Fruit fly (Drosophila melanogaster) whole organism, wandering third instar larva: ENCODE data around the gene ct.

Source experiments
- Abd-B ChIP-seq: fragments of >200 bp; optimal IDR thresholded peaks from 2 replicates; lab custom pipeline; 2017; ENCODE audit warnings: missing biosample characterization, missing genetic modification characterization
- CG32264 ChIP-seq: fragments of 200-800 bp; sonication (Bioruptor generic); optimal IDR thresholded peaks from 2 replicates; lab custom pipeline; 2016; ENCODE audit warnings: missing biosample characterization, missing genetic modification characterization
- CG9705 ChIP-seq: fragments of 200-800 bp; sonication (Bioruptor generic); optimal IDR thresholded peaks from 2 replicates; lab custom pipeline; 2018; ENCODE audit warnings: missing biosample characterization, mild to moderate bottlenecking, missing genetic modification characterization
- CrebA ChIP-seq: fragments of 200-800 bp; sonication (Bioruptor generic); optimal IDR thresholded peaks from 2 replicates; lab custom pipeline; 2016; ENCODE audit warnings: missing biosample characterization, mild to moderate bottlenecking, missing genetic modification characterization, borderline replicate concordance
- Dfd ChIP-seq: fragments of >200 bp; optimal IDR thresholded peaks from 2 replicates; lab custom pipeline; 2017; ENCODE audit warnings: missing biosample characterization, missing genetic modification characterization
- Dif ChIP-seq: fragments of 200-275, 200-300 bp; sonication (Bioruptor generic); optimal IDR thresholded peaks from 2 replicates; lab custom pipeline; 2018; ENCODE audit warnings: missing biosample characterization, missing genetic modification characterization; ENCODE audit not compliant: partially characterized antibody
- GATAd ChIP-seq: sonication (Bioruptor generic); optimal IDR thresholded peaks from 2 replicates; lab custom pipeline; 2016; ENCODE audit warnings: missing biosample characterization, missing genetic modification characterization
- HLH106 ChIP-seq: fragments of 200-800 bp; optimal IDR thresholded peaks from 3 replicates; lab custom pipeline; 2019; ENCODE audit warnings: missing biosample characterization, mild to moderate bottlenecking, missing genetic modification characterization, moderate library complexity
- Hr78 ChIP-seq: fragments of >200 bp; optimal IDR thresholded peaks from 2 replicates; lab custom pipeline; 2017; ENCODE audit warnings: missing biosample characterization, missing genetic modification characterization
- Hr83 ChIP-seq: fragments of 200-300 bp; sonication (Bioruptor generic); optimal IDR thresholded peaks from 2 replicates; lab custom pipeline; 2016; ENCODE audit warnings: missing biosample characterization, mild to moderate bottlenecking, missing genetic modification characterization, moderate library complexity; ENCODE audit not compliant: poor library complexity, severe bottlenecking
- Jra ChIP-seq: sonication (Bioruptor generic); optimal IDR thresholded peaks from 2 replicates; lab custom pipeline; 2016; ENCODE audit warnings: missing biosample characterization, missing genetic modification characterization
- Mio ChIP-seq: sonication (Bioruptor generic); optimal IDR thresholded peaks from 2 replicates; lab custom pipeline; 2016; ENCODE audit warnings: missing biosample characterization, missing genetic modification characterization
- Myc ChIP-seq: fragments of >200 bp; optimal IDR thresholded peaks from 2 replicates; lab custom pipeline; 2017
- OdsH ChIP-seq: fragments of 200-800 bp; sonication (Bioruptor generic); optimal IDR thresholded peaks from 2 replicates; lab custom pipeline; 2016; ENCODE audit warnings: missing biosample characterization, mild to moderate bottlenecking, missing genetic modification characterization
- Rel ChIP-seq, 2 experiments: fragments of 200-800 bp; sonication (Bioruptor generic) in 1 of 2; optimal IDR thresholded peaks; 2 replicates in 1 of 2; 3 replicates in 1 of 2; lab custom pipeline; 2016 to 2019; ENCODE audit warnings: mild to moderate bottlenecking in 2 of 2, missing biosample characterization in 2 of 2, missing genetic modification characterization in 2 of 2, moderate library complexity in 1 of 2
- Sp1 ChIP-seq: fragments of 200-800 bp; sonication (Bioruptor generic); optimal IDR thresholded peaks from 3 replicates; lab custom pipeline; 2019; ENCODE audit warnings: missing biosample characterization, mild to moderate bottlenecking, missing genetic modification characterization, moderate library complexity
- Vsx2 ChIP-seq: fragments of 200-300, 225-300 bp; sonication (Bioruptor generic); optimal IDR thresholded peaks from 2 replicates; lab custom pipeline; 2018; ENCODE audit warnings: missing biosample characterization, missing genetic modification characterization; ENCODE audit not compliant: partially characterized antibody
- br ChIP-seq: fragments of 200-800 bp; sonication (Bioruptor generic); optimal IDR thresholded peaks from 2 replicates; lab custom pipeline; 2016; ENCODE audit warnings: missing biosample characterization, missing genetic modification characterization
- brk ChIP-seq: fragments of 200-800 bp; sonication (Bioruptor generic); optimal IDR thresholded peaks from 2 replicates; lab custom pipeline; 2016; ENCODE audit warnings: missing biosample characterization, mild to moderate bottlenecking, missing genetic modification characterization
- dl ChIP-seq, 2 experiments: fragments of 175-275, 200-275 bp in 1 of 2; fragments of 200-275 bp in 1 of 2; sonication (Bioruptor generic); optimal IDR thresholded peaks; lab custom pipeline; 2018; ENCODE audit warnings: mild to moderate bottlenecking in 2 of 2, missing biosample characterization in 2 of 2, missing genetic modification characterization in 2 of 2, moderate library complexity in 2 of 2; ENCODE audit not compliant: partially characterized antibody in 2 of 2, insufficient read depth in 1 of 2
- dmrt93B ChIP-seq: fragments of 200-800 bp; sonication (Bioruptor generic); optimal IDR thresholded peaks from 2 replicates; lab custom pipeline; 2018; ENCODE audit warnings: missing biosample characterization, mild to moderate bottlenecking, missing genetic modification characterization
- dsf ChIP-seq: sonication (Bioruptor generic); optimal IDR thresholded peaks from 2 replicates; lab custom pipeline; 2016; ENCODE audit warnings: missing biosample characterization, missing genetic modification characterization, borderline replicate concordance
- ey ChIP-seq: fragments of 200-800 bp; sonication (Bioruptor generic); optimal IDR thresholded peaks from 2 replicates; lab custom pipeline; 2016; ENCODE audit warnings: missing biosample characterization, missing genetic modification characterization
- fru ChIP-seq: fragments of 200-800 bp; sonication (Bioruptor generic); optimal IDR thresholded peaks from 3 replicates; lab custom pipeline; 2016; ENCODE audit warnings: missing biosample characterization, mild to moderate bottlenecking, missing genetic modification characterization
- h ChIP-seq: fragments of 200-800 bp; sonication (Bioruptor generic); optimal IDR thresholded peaks from 3 replicates; lab custom pipeline; 2016; ENCODE audit warnings: missing biosample characterization, mild to moderate bottlenecking, missing genetic modification characterization
- jim ChIP-seq: fragments of 175-275, 200-325 bp; sonication (Bioruptor generic); optimal IDR thresholded peaks from 2 replicates; lab custom pipeline; 2016; ENCODE audit warnings: missing biosample characterization, mild to moderate bottlenecking, missing genetic modification characterization
- pan ChIP-seq: fragments of >200 bp; optimal IDR thresholded peaks from 2 replicates; lab custom pipeline; 2017
- psq ChIP-seq: fragments of 200-800 bp; sonication (Bioruptor generic); optimal IDR thresholded peaks from 3 replicates; lab custom pipeline; 2017; ENCODE audit warnings: missing biosample characterization, mild to moderate bottlenecking, missing genetic modification characterization, moderate library complexity
- rgr ChIP-seq: fragments of 200-800 bp; sonication (Bioruptor generic); optimal IDR thresholded peaks from 3 replicates; lab custom pipeline; 2016; ENCODE audit warnings: missing biosample characterization, mild to moderate bottlenecking, missing genetic modification characterization
- sv ChIP-seq: fragments of 200-800 bp; sonication (Bioruptor generic); optimal IDR thresholded peaks from 3 replicates; lab custom pipeline; 2016; ENCODE audit warnings: missing biosample characterization, missing genetic modification characterization
- tai ChIP-seq: sonication (Bioruptor generic); optimal IDR thresholded peaks from 2 replicates; lab custom pipeline; 2016; ENCODE audit warnings: missing biosample characterization, missing genetic modification characterization
- usp ChIP-seq: fragments of >200 bp; optimal IDR thresholded peaks from 2 replicates; lab custom pipeline; 2017; ENCODE audit warnings: missing biosample characterization, missing genetic modification characterization
- woc ChIP-seq: sonication (Bioruptor generic); optimal IDR thresholded peaks from 2 replicates; lab custom pipeline; 2016; ENCODE audit warnings: missing biosample characterization, mild to moderate bottlenecking, missing genetic modification characterization

ct gene

DNA sequence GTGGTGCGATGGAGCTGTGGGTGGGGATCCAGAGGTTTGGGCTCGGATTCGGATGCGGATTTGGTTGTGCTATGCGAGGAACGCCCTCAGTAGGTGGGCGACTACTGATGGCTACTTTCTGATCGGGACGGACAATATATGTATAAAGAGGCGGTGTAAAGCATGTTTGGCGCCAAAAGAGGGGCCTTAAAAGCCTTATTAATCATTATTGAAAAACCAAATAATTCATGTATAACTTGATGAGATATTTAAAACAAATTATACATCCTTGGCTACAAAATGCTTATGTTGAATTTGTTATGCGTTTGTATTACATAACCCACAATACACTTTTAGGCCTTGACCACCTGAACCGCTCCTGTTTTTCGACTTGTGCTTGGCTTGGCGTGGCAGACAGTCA lies 48.3 kb upstream of the ct start:
- TF ChIP-seq dsf (GFP tag; lab: Kevin White, UChicago) (no peak), Hr83 (GFP tag; lab: Kevin White, UChicago) (no peak), Mio (GFP tag; lab: Kevin White, UChicago) (no peak), Vsx2 (GFP tag; lab: Kevin White, UChicago) (no peak), usp (GFP tag; lab: Kevin White, UChicago) (no peak), OdsH (GFP tag; lab: Kevin White, UChicago) (no peak), Myc (lab: Kevin White, UChicago) (no peak), CrebA (GFP tag; lab: Kevin White, UChicago) (no peak), h (GFP tag; lab: Kevin White, UChicago) (no peak), Hr78 (no peak), jim (GFP tag; lab: Kevin White, UChicago) (no peak), Abd-B (GFP tag; lab: Kevin White, UChicago) (no peak), woc (GFP tag; lab: Kevin White, UChicago) (no peak), fru (GFP tag; lab: Kevin White, UChicago) (no peak), tai (GFP tag; lab: Kevin White, UChicago) (no peak), CG32264 (no peak), Dif (no peak), sv (GFP tag; lab: Kevin White, UChicago) (no peak), dmrt93B (GFP tag; lab: Kevin White, UChicago) (no peak)
- TF ChIP-seq, all 38 proteins: peak for 0

DNA sequence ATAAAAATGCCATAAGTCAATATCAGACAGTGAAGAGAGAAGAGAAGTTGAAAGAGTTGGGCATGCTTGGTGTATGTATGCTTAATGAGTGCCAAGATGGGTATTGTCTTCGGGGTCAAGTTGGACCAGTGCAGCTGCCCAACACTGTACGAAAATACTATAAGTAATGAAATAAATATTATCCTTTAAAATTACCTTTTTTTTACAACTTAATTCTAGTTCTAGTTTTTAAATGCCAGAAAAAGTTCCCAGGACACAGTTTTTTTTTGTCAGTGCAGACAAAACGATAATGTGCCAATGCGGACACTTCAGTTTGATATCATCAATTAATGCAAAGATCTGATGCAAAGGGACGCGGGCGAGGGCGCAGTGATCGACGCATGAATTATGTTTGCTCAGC lies 47.5 kb upstream of the ct start:
- no peak for TF ChIP-seq Sp1 (GFP tag; lab: Kevin White, UChicago)
- no peak for TF ChIP-seq Myc (lab: Kevin White, UChicago)
- TF ChIP-seq Jra (GFP tag; lab: Kevin White, UChicago), result no peak
- no peak for TF ChIP-seq CG32264
- TF ChIP-seq CrebA (GFP tag; lab: Kevin White, UChicago), result no peak
- TF ChIP-seq woc (GFP tag; lab: Kevin White, UChicago), result no peak
- TF ChIP-seq HLH106 (tag; lab: Kevin White, UChicago), result no peak
- no peak for TF ChIP-seq Hr78
- no peak for TF ChIP-seq OdsH (GFP tag; lab: Kevin White, UChicago)
- no peak for TF ChIP-seq dl (GFP tag; optimal IDR thresholded peaks at IDR 0.05; lab: Kevin White, UChicago; ENCODE audit: insufficient read depth in 1 of 2, partially characterized antibody in 2 of 2)
- TF ChIP-seq, all 38 proteins: peak for 0

DNA sequence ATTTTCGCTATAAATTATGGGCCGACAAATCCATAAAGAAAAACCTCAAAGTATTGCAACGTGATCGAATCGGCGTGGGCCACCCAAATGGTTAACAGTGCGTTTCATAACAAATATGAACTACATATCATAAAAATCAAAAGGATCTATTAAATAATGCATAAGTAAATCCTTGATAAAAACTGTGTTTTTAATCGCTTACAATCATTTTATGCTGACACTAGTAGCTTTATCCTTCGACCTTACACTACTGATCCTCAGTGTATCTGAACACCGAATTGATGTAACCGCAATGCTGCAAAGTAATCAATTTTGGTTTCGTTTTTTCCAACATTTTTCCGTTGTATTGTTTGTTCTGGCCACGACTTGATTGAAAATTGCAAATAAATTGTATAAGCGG lies 45.6 kb upstream of the ct start:
- no peak for TF ChIP-seq GATAd (GFP tag; lab: Kevin White, UChicago)

DNA sequence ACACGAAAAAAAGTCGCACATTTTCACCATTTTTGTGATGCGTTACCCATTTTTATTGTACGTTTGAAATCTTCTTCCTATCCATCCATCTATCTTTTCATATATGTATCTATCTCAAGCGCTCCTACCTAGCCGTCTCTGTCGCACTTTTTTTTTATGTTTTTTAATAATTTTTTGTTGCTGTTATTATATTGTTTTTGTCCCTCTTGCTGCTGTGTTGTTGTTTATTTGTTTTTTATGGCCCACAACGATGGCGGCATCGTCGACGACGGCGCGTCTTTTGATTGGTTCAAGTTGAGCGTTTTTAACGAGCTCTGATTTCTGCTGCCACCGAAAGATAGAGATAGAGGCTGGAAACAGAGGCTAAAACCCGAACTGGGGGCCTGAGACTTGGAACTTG lies 39.9 kb upstream of the ct start:
- TF ChIP-seq psq (GFP tag; lab: Kevin White, UChicago) (no peak), CG9705 (GFP tag; lab: Kevin White, UChicago) (no peak), brk (GFP tag; lab: Kevin White, UChicago) (no peak), Sp1 (GFP tag; lab: Kevin White, UChicago) (no peak), ey (GFP tag; lab: Kevin White, UChicago) (no peak), Abd-B (GFP tag; lab: Kevin White, UChicago) (no peak), Mio (GFP tag; lab: Kevin White, UChicago) (no peak), Dif (no peak), usp (GFP tag; lab: Kevin White, UChicago) (no peak), jim (GFP tag; lab: Kevin White, UChicago) (no peak), Rel (GFP tag; optimal IDR thresholded peaks at IDR 0.05; lab: Kevin White, UChicago) (no peak), Rel (tag; optimal IDR thresholded peaks at IDR 0.05; lab: Kevin White, UChicago) (no peak)

DNA sequence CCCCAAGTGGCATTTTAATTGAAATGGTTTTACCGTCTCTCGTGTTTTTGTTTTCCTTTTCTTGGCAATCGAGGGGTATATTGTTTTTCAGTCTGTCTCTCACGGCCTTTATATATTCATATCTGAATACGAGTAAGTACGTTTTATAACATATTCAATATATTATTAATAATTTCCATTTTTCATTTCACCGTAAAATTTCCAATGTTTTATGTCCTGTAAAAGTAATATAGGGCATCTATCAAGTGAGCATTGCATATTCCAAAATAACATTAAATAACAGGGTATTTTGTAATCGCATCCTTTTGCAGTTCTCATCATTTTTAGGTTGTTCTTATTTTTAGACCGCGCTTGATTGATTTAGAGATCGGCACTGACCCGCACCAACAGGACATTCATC lies 38.5 kb upstream of the ct start:
- TF ChIP-seq rgr (GFP tag; lab: Kevin White, UChicago), result no peak
- no peak for TF ChIP-seq Mio (GFP tag; lab: Kevin White, UChicago)
- TF ChIP-seq fru (GFP tag; lab: Kevin White, UChicago), result no peak
- TF ChIP-seq sv (GFP tag; lab: Kevin White, UChicago), result no peak
- no peak for TF ChIP-seq Vsx2 (GFP tag; lab: Kevin White, UChicago)
- no peak for TF ChIP-seq pan (lab: Kevin White, UChicago)
- TF ChIP-seq br (GFP tag; lab: Kevin White, UChicago), result no peak
- TF ChIP-seq Abd-B (GFP tag; lab: Kevin White, UChicago), result no peak
- TF ChIP-seq Dfd, result no peak
- TF ChIP-seq dmrt93B (GFP tag; lab: Kevin White, UChicago), result no peak
